Worm (Caenorhabditis elegans) whole organism, L1 larva: ENCODE measurements around the gene F21C10.9.

Experiments used
- C04F5.9 ChIP-seq: sonication (generic microtip); optimal IDR thresholded peaks from 2 replicates; lab custom pipeline; 2016; ENCODE audit warnings: missing genetic modification characterization, missing compliant biosample characterization
- C16A3.4 ChIP-seq: fragments of 150-350 bp; optimal IDR thresholded peaks from 2 replicates; lab custom pipeline; 2014; ENCODE audit warnings: missing biosample characterization, missing genetic modification characterization
- C34B4.2 ChIP-seq: sonication (generic microtip); optimal IDR thresholded peaks from 2 replicates; lab custom pipeline; 2017; ENCODE audit warnings: mild to moderate bottlenecking, missing genetic modification characterization, missing compliant biosample characterization
- F16B12.6 ChIP-seq: fragments of 150-350 bp; optimal IDR thresholded peaks from 2 replicates; lab custom pipeline; 2014; ENCODE audit warnings: missing biosample characterization, missing genetic modification characterization
- alr-1 ChIP-seq: fragments of 200-800 bp; sonication (Bioruptor generic); optimal IDR thresholded peaks from 2 replicates; lab custom pipeline; 2018; ENCODE audit warnings: borderline replicate concordance, mild to moderate bottlenecking, missing genetic modification characterization, missing compliant biosample characterization
- blmp-1 ChIP-seq: fragments of 150-350 bp; optimal IDR thresholded peaks from 2 replicates; lab custom pipeline; 2014; ENCODE audit warnings: missing biosample characterization, missing genetic modification characterization
- ceh-8 ChIP-seq: fragments of 200-800 bp; sonication (Bioruptor generic); optimal IDR thresholded peaks from 2 replicates; lab custom pipeline; 2018; ENCODE audit warnings: mild to moderate bottlenecking, missing genetic modification characterization, moderate library complexity, missing compliant biosample characterization
- ceh-82 ChIP-seq, 3 experiments: fragments of 150-350 bp in 1 of 3; sonication (generic microtip) in 2 of 3; optimal IDR thresholded peaks; 2 replicates each; lab custom pipeline; 2014 to 2017; ENCODE audit warnings: missing biosample characterization in 3 of 3, missing genetic modification characterization in 3 of 3
- ceh-88 ChIP-seq: fragments of 200-800 bp; sonication (Bioruptor generic); IDR thresholded peaks from 2 replicates; pipeline ENCODE4 v1.3.6; 2022; ENCODE audit warnings: missing genetic modification characterization, missing compliant biosample characterization
- dpl-1 ChIP-seq, 3 experiments: fragments of 150-350 bp in 2 of 3; sonication (generic microtip) in 1 of 3; optimal IDR thresholded peaks; 2 replicates each; lab custom pipeline; 2014 to 2017; ENCODE audit warnings: missing biosample characterization in 3 of 3, missing genetic modification characterization in 3 of 3, missing genetic modification reagents in 3 of 3
- dsc-1 ChIP-seq: sonication (generic microtip); optimal IDR thresholded peaks from 2 replicates; lab custom pipeline; 2016; ENCODE audit warnings: mild to moderate bottlenecking, missing genetic modification characterization, missing compliant biosample characterization
- efl-1 ChIP-seq, 4 experiments: fragments of 150-350 bp; optimal IDR thresholded peaks in 3 of 4; peaks in 1 of 4; 1 replicate in 1 of 4; 2 replicates in 3 of 4; lab custom pipeline; 2014; ENCODE audit warnings: missing biosample characterization in 2 of 4, missing genetic modification characterization in 2 of 4, missing genetic modification reagents in 2 of 4
- efl-3 ChIP-seq: fragments of 200-800 bp; sonication (Bioruptor generic); optimal IDR thresholded peaks from 2 replicates; lab custom pipeline; 2018; ENCODE audit warnings: mild to moderate bottlenecking, missing genetic modification characterization, missing compliant biosample characterization
- egl-27 ChIP-seq, 2 experiments: fragments of 150-350 bp in 1 of 2; sonication (generic microtip); optimal IDR thresholded peaks; 3 replicates each; lab custom pipeline; 2017 to 2018; ENCODE audit warnings: missing biosample characterization in 2 of 2, missing genetic modification characterization in 2 of 2, missing genetic modification reagents in 2 of 2
- elt-2 ChIP-seq: sonication (generic microtip); optimal IDR thresholded peaks from 2 replicates; lab custom pipeline; 2016; ENCODE audit warnings: missing genetic modification characterization, mild to moderate bottlenecking, inconsistent platforms, missing compliant biosample characterization, missing genetic modification reagents
- elt-3 ChIP-seq, 6 experiments: fragments of 150-350 bp in 1 of 6; sonication (generic microtip); optimal IDR thresholded peaks; 2 replicates each; lab custom pipeline; 2017 to 2018; ENCODE audit warnings: missing biosample characterization in 6 of 6, missing genetic modification characterization in 6 of 6, inconsistent platforms in 1 of 6
- ets-5 ChIP-seq: fragments of 200-800 bp; sonication (Bioruptor generic); IDR thresholded peaks from 2 replicates; pipeline ENCODE4 v1.3.6; 2022; ENCODE audit warnings: missing genetic modification characterization, missing compliant biosample characterization
- fkh-8 ChIP-seq: sonication (generic microtip); optimal IDR thresholded peaks from 2 replicates; lab custom pipeline; 2016; ENCODE audit warnings: mild to moderate bottlenecking, missing genetic modification characterization, missing compliant biosample characterization
- fos-1 ChIP-seq: fragments of 150-350 bp; optimal IDR thresholded peaks from 2 replicates; lab custom pipeline; 2014; ENCODE audit warnings: missing biosample characterization, missing genetic modification characterization
- grh-1 ChIP-seq: fragments of 200-800 bp; sonication (Bioruptor generic); IDR thresholded peaks from 2 replicates; pipeline ENCODE4 v1.3.6; 2022; ENCODE audit warnings: missing genetic modification reagents, missing genetic modification characterization, missing compliant biosample characterization
- hpl-2 ChIP-seq: fragments of 150-350 bp; optimal IDR thresholded peaks from 2 replicates; lab custom pipeline; 2014; ENCODE audit warnings: missing biosample characterization, missing genetic modification reagents, missing genetic modification characterization
- irx-1 ChIP-seq: sonication (generic microtip); optimal IDR thresholded peaks from 2 replicates; lab custom pipeline; 2016; ENCODE audit warnings: missing genetic modification characterization, missing compliant biosample characterization
- jun-1 ChIP-seq: fragments of 150-350 bp; optimal IDR thresholded peaks from 2 replicates; lab custom pipeline; 2014; ENCODE audit warnings: missing biosample characterization, missing genetic modification reagents, missing genetic modification characterization
- lin-14 ChIP-seq: fragments of 200-800 bp; sonication (Bioruptor generic); optimal IDR thresholded peaks from 2 replicates; lab custom pipeline; 2018; ENCODE audit warnings: mild to moderate bottlenecking, missing genetic modification characterization, moderate library complexity, missing compliant biosample characterization
- lin-35 ChIP-seq, 2 experiments: fragments of 150-350 bp; optimal IDR thresholded peaks; 2 replicates each; lab custom pipeline; 2014; ENCODE audit warnings: missing biosample characterization in 2 of 2, missing genetic modification characterization in 2 of 2, missing genetic modification reagents in 2 of 2
- mdl-1 ChIP-seq, 2 experiments: fragments of 150-350 bp; optimal IDR thresholded peaks; 2 replicates each; lab custom pipeline; 2014 to 2017; ENCODE audit warnings: missing biosample characterization in 2 of 2, missing genetic modification characterization in 2 of 2, inconsistent platforms in 1 of 2
- mef-2 ChIP-seq: fragments of 150-350 bp; optimal IDR thresholded peaks from 2 replicates; lab custom pipeline; 2014; ENCODE audit warnings: missing biosample characterization, missing genetic modification characterization
- mep-1 ChIP-seq: fragments of 150-350 bp; optimal IDR thresholded peaks from 2 replicates; lab custom pipeline; 2014; ENCODE audit warnings: missing biosample characterization, missing genetic modification characterization
- nhr-11 ChIP-seq: fragments of 150-350 bp; optimal IDR thresholded peaks from 2 replicates; lab custom pipeline; 2014; ENCODE audit warnings: missing biosample characterization, missing genetic modification characterization
- nhr-19 ChIP-seq: fragments of 200-800 bp; sonication (Bioruptor generic); conservative IDR thresholded peaks from 2 replicates; pipeline ENCODE4 v1.3.6; 2022; ENCODE audit warnings: missing genetic modification characterization, missing compliant biosample characterization
- nhr-20 ChIP-seq: sonication (generic microtip); optimal IDR thresholded peaks from 2 replicates; lab custom pipeline; 2016; ENCODE audit warnings: mild to moderate bottlenecking, missing genetic modification characterization, missing compliant biosample characterization
- nhr-237 ChIP-seq: fragments of 150-350 bp; optimal IDR thresholded peaks from 2 replicates; lab custom pipeline; 2014; ENCODE audit warnings: missing biosample characterization, missing genetic modification characterization
- nhr-28 ChIP-seq: fragments of 150-350 bp; optimal IDR thresholded peaks from 2 replicates; lab custom pipeline; 2014; ENCODE audit warnings: missing biosample characterization, missing genetic modification characterization
- nhr-47 ChIP-seq: sonication (generic microtip); optimal IDR thresholded peaks from 2 replicates; lab custom pipeline; 2016; ENCODE audit warnings: mild to moderate bottlenecking, missing genetic modification characterization, moderate library complexity, missing compliant biosample characterization
- nhr-71 ChIP-seq: sonication (generic microtip); optimal IDR thresholded peaks from 2 replicates; lab custom pipeline; 2016; ENCODE audit warnings: mild to moderate bottlenecking, missing genetic modification characterization, moderate library complexity, missing compliant biosample characterization
- nhr-77 ChIP-seq: fragments of 150-350 bp; optimal IDR thresholded peaks from 2 replicates; lab custom pipeline; 2014; ENCODE audit warnings: missing biosample characterization, missing genetic modification characterization
- nhr-84 ChIP-seq: sonication (generic microtip); optimal IDR thresholded peaks from 2 replicates; lab custom pipeline; 2017; ENCODE audit warnings: missing biosample characterization, missing genetic modification characterization
- nhr-85 ChIP-seq: sonication (generic microtip); peaks from one replicate; lab custom pipeline; 2016; ENCODE audit warnings: missing genetic modification characterization, inconsistent platforms, missing compliant biosample characterization
- nhr-90 ChIP-seq: sonication (generic microtip); optimal IDR thresholded peaks from 2 replicates; lab custom pipeline; 2016; ENCODE audit warnings: mild to moderate bottlenecking, missing genetic modification characterization, missing compliant biosample characterization; ENCODE audit not compliant: poor library complexity
- pag-3 ChIP-seq: sonication (generic microtip); optimal IDR thresholded peaks from 2 replicates; lab custom pipeline; 2017; ENCODE audit warnings: missing genetic modification characterization, mild to moderate bottlenecking, missing compliant biosample characterization, antibody characterized with exemption, borderline replicate concordance; ENCODE audit not compliant: insufficient read depth
- pqm-1 ChIP-seq: sonication (generic microtip); optimal IDR thresholded peaks from 3 replicates; lab custom pipeline; 2017; ENCODE audit warnings: missing biosample characterization, missing genetic modification characterization
- skn-1 ChIP-seq: fragments of 150-350 bp; optimal IDR thresholded peaks from 2 replicates; lab custom pipeline; 2014; ENCODE audit warnings: missing biosample characterization, missing genetic modification characterization
- snu-23 ChIP-seq: sonication (generic microtip); optimal IDR thresholded peaks from 2 replicates; lab custom pipeline; 2016; ENCODE audit warnings: missing genetic modification characterization, missing compliant biosample characterization
- swsn-7 ChIP-seq: sonication (generic microtip); optimal IDR thresholded peaks from 2 replicates; lab custom pipeline; 2016; ENCODE audit warnings: missing genetic modification characterization, missing compliant biosample characterization
- unc-130 ChIP-seq: fragments of 150-350 bp; optimal IDR thresholded peaks from 2 replicates; lab custom pipeline; 2017; ENCODE audit warnings: missing biosample characterization, missing genetic modification characterization, inconsistent platforms
- unc-30 ChIP-seq: sonication (generic microtip); optimal IDR thresholded peaks from 2 replicates; lab custom pipeline; 2017; ENCODE audit warnings: missing biosample characterization, missing genetic modification characterization
- unc-62 ChIP-seq: fragments of 150-350 bp; optimal IDR thresholded peaks from 2 replicates; lab custom pipeline; 2014; ENCODE audit warnings: missing biosample characterization, missing genetic modification reagents, missing genetic modification characterization
- vab-15 ChIP-seq: sonication (generic microtip); optimal IDR thresholded peaks from 2 replicates; lab custom pipeline; 2017; ENCODE audit warnings: missing genotype, mild to moderate bottlenecking, missing genetic modification characterization, missing compliant biosample characterization
- zag-1 ChIP-seq: fragments of 150-350 bp; optimal IDR thresholded peaks from 2 replicates; lab custom pipeline; 2014; ENCODE audit warnings: missing biosample characterization, missing genetic modification characterization

Gene F21C10.9

DNA sequence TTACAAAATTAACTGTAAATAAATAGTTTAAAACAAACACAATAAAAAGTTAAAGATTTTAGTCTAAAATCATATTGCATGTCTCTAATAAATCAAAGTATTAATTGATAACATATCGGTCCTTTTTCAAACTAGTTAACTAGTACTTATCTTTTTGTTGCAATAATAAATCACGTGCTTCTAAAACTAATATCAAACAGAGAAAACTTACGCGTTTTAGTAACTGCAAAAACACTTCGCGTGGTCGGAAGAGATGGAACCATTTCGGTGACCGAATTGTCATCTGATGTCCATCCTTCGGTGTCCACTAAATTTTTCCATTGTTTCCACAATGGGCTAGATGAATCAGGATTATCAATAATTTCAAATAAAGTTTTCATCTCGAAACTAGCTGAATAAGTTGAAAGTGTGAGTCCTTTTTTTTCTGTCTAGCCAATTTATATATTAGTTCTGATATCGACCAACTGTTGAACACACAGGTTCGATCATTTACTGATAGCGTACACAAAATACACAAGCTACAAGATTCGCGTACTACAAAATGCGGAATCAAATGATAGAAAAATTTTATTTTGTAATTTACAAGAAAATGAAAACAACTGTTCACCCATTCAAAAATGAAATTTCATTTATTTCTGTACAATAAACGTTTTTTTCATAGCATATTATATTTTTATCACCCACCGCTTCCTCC is at the start of gene F21C10.9:
Gene F21C10.9, minus strand, starts transcription at position 417 of the 694 bp plus-strand sequence.
- TF ChIP-seq fkh-8 (no peak), efl-1 (optimal IDR thresholded peaks at IDR 0.05; lab: Kevin White, UChicago) (no peak), efl-1 (GFP tag; optimal IDR thresholded peaks at IDR 0.05 in 1 of 2; lab: Kevin White, UChicago) (peak in 1 of 2 experiments; percentile 53), irx-1 (tag; lab: Kevin White, UChicago) (no peak), nhr-11 (no peak), nhr-20 (peak; percentile 57), snu-23 (peak; percentile 7), unc-62 (GFP tag; lab: Kevin White, UChicago) (no peak), dpl-1 (GFP tag; optimal IDR thresholded peaks at IDR 0.05; lab: Kevin White, UChicago) (no peak), lin-35 (GFP tag; optimal IDR thresholded peaks at IDR 0.05; lab: Kevin White, UChicago) (peak in 1 of 2 experiments; percentile 50), efl-3 (GFP tag; lab: Kevin White, UChicago) (no peak), nhr-19 (GFP tag; lab: Robert Waterston, UW) (peak; percentile 58), ets-5 (GFP tag; lab: Robert Waterston, UW) (no peak), pag-3 (tag; lab: Kevin White, UChicago) (no peak), nhr-47 (tag; lab: Kevin White, UChicago) (no peak), swsn-7 (tag; lab: Kevin White, UChicago) (no peak), nhr-28 (tag; lab: Kevin White, UChicago) (no peak), ceh-88 (GFP tag; lab: Robert Waterston, UW) (no peak), nhr-77 (tag; lab: Kevin White, UChicago) (no peak), vab-15 (tag; lab: Kevin White, UChicago) (no peak), C16A3.4 (tag; lab: Kevin White, UChicago) (no peak), elt-3 (tag; optimal IDR thresholded peaks at IDR 0.05; lab: Kevin White, UChicago) (peak in 1 of 6 experiments; percentile 8), lin-14 (GFP tag; lab: Kevin White, UChicago) (peak; percentile 2), skn-1 (tag; lab: Kevin White, UChicago) (no peak), F16B12.6 (no peak), dsc-1 (tag; lab: Kevin White, UChicago) (no peak), zag-1 (tag; lab: Kevin White, UChicago) (no peak), unc-30 (tag; lab: Kevin White, UChicago) (no peak), nhr-84 (tag; lab: Kevin White, UChicago) (no peak), mef-2 (tag; lab: Kevin White, UChicago) (no peak), hpl-2 (no peak), blmp-1 (tag; lab: Kevin White, UChicago) (peak; percentile 4), unc-130 (tag; lab: Kevin White, UChicago) (no peak), nhr-237 (tag; lab: Kevin White, UChicago) (no peak), egl-27 (tag; optimal IDR thresholded peaks at IDR 0.05; lab: Kevin White, UChicago) (no peak), nhr-71 (tag; lab: Kevin White, UChicago) (peak; percentile 50), ceh-82 (tag; optimal IDR thresholded peaks at IDR 0.05; lab: Kevin White, UChicago) (no peak), fos-1 (tag; lab: Kevin White, UChicago) (no peak), nhr-90 (peak; percentile 23), jun-1 (no peak), grh-1 (GFP tag; lab: Robert Waterston, UW) (peak; percentile 31; the same call in 1 of the 2 replicates), C34B4.2 (tag; lab: Kevin White, UChicago) (no peak), alr-1 (no peak), pqm-1 (tag; lab: Kevin White, UChicago) (no peak), ceh-8 (GFP tag; lab: Kevin White, UChicago) (no peak), mdl-1 (tag; optimal IDR thresholded peaks at IDR 0.05; lab: Kevin White, UChicago) (peak in 1 of 2 experiments; percentile 16), nhr-85 (tag; lab: Kevin White, UChicago) (peak; percentile 80), C04F5.9 (tag; lab: Kevin White, UChicago) (no peak), elt-2 (tag; lab: Kevin White, UChicago) (peak; percentile 5), mep-1 (tag; lab: Kevin White, UChicago) (no peak)
- TF ChIP-seq, all 84 proteins: peak for 14
